Worm (Caenorhabditis elegans): ENCODE data around the gene gnrr-3.

The gnrr-3 gene

ce11 chrX:10084050-10084672 lies 34.9 kb downstream of the gnrr-3 start, which contains the start of gene W07E11.1:
Gene W07E11.1, plus strand, starts transcription at chrX:10084622.
- TF ChIP-seq lin-13 (GFP tag; optimal IDR thresholded peaks at IDR 0.05): no peak
- no peak for TF ChIP-seq F10B5.3 (tag; optimal IDR thresholded peaks at IDR 0.05)
- no peak for TF ChIP-seq nhr-11 (tag; optimal IDR thresholded peaks at IDR 0.05)
- TF ChIP-seq set-16 (GFP tag; IDR thresholded peaks at IDR 0.05): no peak
- no peak for TF ChIP-seq jun-1 (tag; optimal IDR thresholded peaks at IDR 0.05)
- no peak for TF ChIP-seq F44E2.7 (GFP tag; IDR thresholded peaks at IDR 0.05)
- TF ChIP-seq lim-7 (GFP tag; IDR thresholded peaks at IDR 0.05): no peak
- TF ChIP-seq aha-1 (tag): peak; percentile 90
- peak; percentile 59 for TF ChIP-seq nhr-77 (tag; optimal IDR thresholded peaks at IDR 0.05)
- TF ChIP-seq dmd-9 (GFP tag; IDR thresholded peaks at IDR 0.05): no peak
- TF ChIP-seq ceh-28 (tag; optimal IDR thresholded peaks at IDR 0.05): no peak
- TF ChIP-seq ceh-20 (GFP tag; IDR thresholded peaks at IDR 0.05): no peak
- no peak for TF ChIP-seq ama-1 (optimal IDR thresholded peaks at IDR 0.05)
- peak; percentile 69; the same call in 1 of the 2 replicates for TF ChIP-seq mxl-2 (GFP tag; conservative IDR thresholded peaks at IDR 0.05)
- no peak for TF ChIP-seq D1046.2 (GFP tag; IDR thresholded peaks at IDR 0.05)
- peak in 1 of 2 experiments; percentile 19 for TF ChIP-seq lsy-2 (tag; optimal IDR thresholded peaks at IDR 0.05)
- no peak for TF ChIP-seq daf-8 (GFP tag; IDR thresholded peaks at IDR 0.05)
- TF ChIP-seq mdl-1 (tag; optimal IDR thresholded peaks at IDR 0.05): peak in 1 of 2 experiments; percentile 20
- TF ChIP-seq T20F7.1 (GFP tag; optimal IDR thresholded peaks at IDR 0.05): peak; percentile 48
- no peak for TF ChIP-seq egl-27 (tag; optimal IDR thresholded peaks at IDR 0.05)
- no peak for TF ChIP-seq aly-2 (tag; optimal IDR thresholded peaks at IDR 0.05)
- no peak for TF ChIP-seq snpc-1.2 (GFP tag; IDR thresholded peaks at IDR 0.05)
- no peak for TF ChIP-seq spr-1 (tag; optimal IDR thresholded peaks at IDR 0.05)
- 0 out of 2 replicates have a peak, but pooled peaks have one; percentile 23 for TF ChIP-seq lin-1 (GFP tag; IDR thresholded peaks at IDR 0.05)
- no peak for TF ChIP-seq madf-5 (GFP tag; IDR thresholded peaks at IDR 0.05)
- peak; percentile 94 for TF ChIP-seq nhr-28 (tag; optimal IDR thresholded peaks at IDR 0.05)
- no peak for TF ChIP-seq lin-39 (tag; optimal IDR thresholded peaks at IDR 0.05)
- TF ChIP-seq nhr-42 (GFP tag; IDR thresholded peaks at IDR 0.05): peak; percentile 61; the same call in 1 of the 2 replicates
- TF ChIP-seq Y105C5A.15 (GFP tag; IDR thresholded peaks at IDR 0.05): no peak
- TF ChIP-seq dmd-8 (GFP tag; IDR thresholded peaks at IDR 0.05): no peak
- TF ChIP-seq zag-1 (tag; optimal IDR thresholded peaks at IDR 0.05): no peak
- TF ChIP-seq ZK546.5 (tag; optimal IDR thresholded peaks at IDR 0.05): no peak
- no peak for TF ChIP-seq daf-12 (tag; optimal IDR thresholded peaks at IDR 0.05)
- TF ChIP-seq php-3 (GFP tag; IDR thresholded peaks at IDR 0.05): peak; percentile 84
- TF ChIP-seq nhr-76 (tag; optimal IDR thresholded peaks at IDR 0.05): no peak
- TF ChIP-seq nhr-10 (tag; optimal IDR thresholded peaks at IDR 0.05): peak; percentile 51
- no peak for TF ChIP-seq ceh-32 (tag; optimal IDR thresholded peaks at IDR 0.05; ENCODE audit: poor library complexity)
- TF ChIP-seq ces-1 (GFP tag; optimal IDR thresholded peaks at IDR 0.05): no peak
- TF ChIP-seq arid-1 (GFP tag; conservative IDR thresholded peaks at IDR 0.05): no peak
- peak; percentile 36 for TF ChIP-seq zip-2 (tag; optimal IDR thresholded peaks at IDR 0.05)
- TF ChIP-seq lir-3 (tag; optimal IDR thresholded peaks at IDR 0.05): no peak
- TF ChIP-seq mep-1 (tag; optimal IDR thresholded peaks at IDR 0.05): peak; percentile 18
- peak; percentile 77 for TF ChIP-seq mxl-3 (GFP tag; optimal IDR thresholded peaks at IDR 0.05)
- no peak for TF ChIP-seq skn-1 (tag; optimal IDR thresholded peaks at IDR 0.05)
- peak; percentile 58 for TF ChIP-seq cey-2 (tag; optimal IDR thresholded peaks at IDR 0.05; ENCODE audit: borderline replicate concordance, insufficient read depth)
- peak; percentile 61 for TF ChIP-seq T26A8.4 (GFP tag; IDR thresholded peaks at IDR 0.05)
- no peak for TF ChIP-seq zfp-2 (tag; optimal IDR thresholded peaks at IDR 0.05)
- peak in 1 of 2 experiments; percentile 87 for TF ChIP-seq daf-16 (GFP tag; optimal IDR thresholded peaks at IDR 0.05)
- peak; percentile 98 for TF ChIP-seq daf-16 (tag; optimal IDR thresholded peaks at IDR 0.05)
- TF ChIP-seq mdt-29 (GFP tag; IDR thresholded peaks at IDR 0.05): no peak
- no peak for TF ChIP-seq rbr-2 (tag; optimal IDR thresholded peaks at IDR 0.05)
- no peak for TF ChIP-seq duxl-1 (tag; optimal IDR thresholded peaks at IDR 0.05; ENCODE audit: poor library complexity)

Measured in whole organism, L4 larva.